Worm (Caenorhabditis elegans): Measurements from ENCODE around the gene moc-1.

DNA sequence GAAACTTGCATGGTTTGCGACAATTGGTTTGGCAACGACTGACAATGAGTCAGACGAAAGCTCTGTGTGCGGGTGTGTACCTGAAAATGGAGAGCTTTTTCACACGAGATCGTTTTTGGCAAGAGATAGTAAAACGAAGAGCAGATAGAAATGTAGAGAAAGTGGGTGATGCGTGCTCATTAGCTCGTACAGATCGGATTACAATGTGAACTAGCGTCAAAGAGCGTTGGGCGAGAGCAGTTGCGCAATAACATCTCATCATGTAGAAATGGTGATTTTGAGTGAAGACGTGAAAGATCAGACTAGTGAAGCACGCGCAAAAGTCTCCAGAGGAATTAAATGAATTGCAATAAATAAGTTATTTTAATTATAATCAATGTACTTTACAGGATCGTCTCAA, 43.3 kb downstream of the moc-1 start, which contains the start of gene flp-2:
- TF ChIP-seq lin-15B (tag; optimal IDR thresholded peaks at IDR 0.05) (no peak), fos-1 (tag; optimal IDR thresholded peaks at IDR 0.05) (no peak), nhr-77 (tag; optimal IDR thresholded peaks at IDR 0.05) (no peak), elt-3 (tag; optimal IDR thresholded peaks at IDR 0.05) (no peak), skn-1 (tag; optimal IDR thresholded peaks at IDR 0.05) (no peak), pag-3 (tag; optimal IDR thresholded peaks at IDR 0.05; ENCODE audit: borderline replicate concordance, insufficient read depth) (no peak), aha-1 (tag; optimal IDR thresholded peaks at IDR 0.05) (no peak), pqm-1 (tag; optimal IDR thresholded peaks at IDR 0.05) (no peak), nhr-12 (tag; optimal IDR thresholded peaks at IDR 0.05) (no peak), grh-1 (GFP tag; IDR thresholded peaks at IDR 0.05) (no peak), lsy-2 (tag; optimal IDR thresholded peaks at IDR 0.05) (no peak), nhr-237 (tag; optimal IDR thresholded peaks at IDR 0.05) (no peak), sox-4 (tag; optimal IDR thresholded peaks at IDR 0.05) (no peak), unc-30 (tag; optimal IDR thresholded peaks at IDR 0.05) (no peak)

All from whole organism, L1 larva.